Worm (Caenorhabditis elegans): ENCODE measurements around the gene C06B3.7.

ce11 chrV:13889516-13889915, 20.0 kb upstream of the C06B3.7 start, which contains the start of gene spp-12:
- no peak for TF ChIP-seq him-1 (tag; optimal IDR thresholded peaks at IDR 0.05)
- no peak for TF ChIP-seq dao-5 (tag; optimal IDR thresholded peaks at IDR 0.05)
